Worm (Caenorhabditis elegans): ENCODE data around the gene srx-113.
A peak's percentile ranks its signal among the peaks of the same experiment; 100 is the strongest.

Gene srx-113

ce11 chrV:12592379-12592778, 39.6 kb downstream of the srx-113 start, which contains the start of gene C14C10.2:
C14C10.2 (minus strand) TSS chrV:12592479.
- TF ChIP-seq C04F5.9 (tag; optimal IDR thresholded peaks at IDR 0.05), result no peak
- peak; percentile 26 for TF ChIP-seq aly-2 (tag; optimal IDR thresholded peaks at IDR 0.05)
- TF ChIP-seq tlp-1 (tag; optimal IDR thresholded peaks at IDR 0.05), result no peak

- no peak for TF ChIP-seq ces-1 (GFP tag; optimal IDR thresholded peaks at IDR 0.05)
- no peak for TF ChIP-seq ceh-63 (GFP tag; optimal IDR thresholded peaks at IDR 0.05)
- TF ChIP-seq irx-1 (tag; optimal IDR thresholded peaks at IDR 0.05), result no peak
- TF ChIP-seq pqm-1 (tag; optimal IDR thresholded peaks at IDR 0.05), result no peak
- no peak for TF ChIP-seq ama-1 (optimal IDR thresholded peaks at IDR 0.05)
Observed at ce11 chrV:12590601-12591000, 41.3 kb downstream of the srx-113 start, which contains the start of gene ttr-43. ttr-43 (minus strand) TSS chrV:12590701.

ce11 chrV:12588030-12588429, 43.9 kb downstream of the srx-113 start, which contains the start of gene C14C10.1:
C14C10.1 (plus strand) TSS chrV:12588330.
- TF ChIP-seq egl-13 (tag; optimal IDR thresholded peaks at IDR 0.05) (no peak), vab-15 (tag; optimal IDR thresholded peaks at IDR 0.05) (no peak), lin-15B (tag; optimal IDR thresholded peaks at IDR 0.05) (no peak), ama-1 (optimal IDR thresholded peaks at IDR 0.05) (no peak), ceh-88 (GFP tag; IDR thresholded peaks at IDR 0.05) (no peak)

- peak; percentile 42 for TF ChIP-seq fkh-8 (tag; optimal IDR thresholded peaks at IDR 0.05)
- peak; percentile 79 for TF ChIP-seq pax-3 (tag; optimal IDR thresholded peaks at IDR 0.05)
- TF ChIP-seq blmp-1 (tag; optimal IDR thresholded peaks at IDR 0.05), result no peak
- peak; percentile 76 for TF ChIP-seq dsc-1 (tag; optimal IDR thresholded peaks at IDR 0.05)
Observed at ce11 chrV:12586793-12587192, 45.2 kb downstream of the srx-113 start.

- TF ChIP-seq lin-14 (GFP tag; optimal IDR thresholded peaks at IDR 0.05) (peak; percentile 34), pax-3 (tag; optimal IDR thresholded peaks at IDR 0.05) (peak; percentile 5), snpc-4 (tag; optimal IDR thresholded peaks at IDR 0.05) (no peak)
Observed at ce11 chrV:12584771-12585170, 47.2 kb downstream of the srx-113 start.

- TF ChIP-seq dpl-1 (GFP tag; optimal IDR thresholded peaks at IDR 0.05) (no peak), lin-35 (GFP tag; optimal IDR thresholded peaks at IDR 0.05) (no peak), unc-30 (tag; optimal IDR thresholded peaks at IDR 0.05) (no peak), efl-1 (optimal IDR thresholded peaks at IDR 0.05) (no peak), efl-1 (GFP tag; optimal IDR thresholded peaks at IDR 0.05 in 1 of 2) (peak in 1 of 2 experiments; percentile 20), nhr-71 (tag; optimal IDR thresholded peaks at IDR 0.05) (peak; percentile 24), lin-13 (GFP tag; optimal IDR thresholded peaks at IDR 0.05) (no peak), mab-9 (GFP tag; IDR thresholded peaks at IDR 0.05) (no peak), lin-14 (GFP tag; optimal IDR thresholded peaks at IDR 0.05) (peak; percentile 52), nhr-237 (tag; optimal IDR thresholded peaks at IDR 0.05) (no peak), nhr-19 (GFP tag; conservative IDR thresholded peaks at IDR 0.05) (no peak), tbx-2 (tag; optimal IDR thresholded peaks at IDR 0.05) (peak; percentile 25), egl-13 (tag; optimal IDR thresholded peaks at IDR 0.05) (no peak), efl-3 (GFP tag; optimal IDR thresholded peaks at IDR 0.05) (no peak)
Observed at ce11 chrV:12583421-12583820, 48.5 kb downstream of the srx-113 start.
